Worm (Caenorhabditis elegans) whole organism, young adult: Measurements from ENCODE around the gene algn-11.
A peak's percentile ranks its signal among the peaks of the same experiment; 100 is the strongest.

Experiments
- B0019.2 ChIP-seq: fragments of 200-800 bp; sonication (Bioruptor generic); conservative IDR thresholded peaks from 2 replicates; pipeline ENCODE4 v1.3.6; 2022; ENCODE audit warnings: missing genetic modification reagents, missing genetic modification characterization, missing compliant biosample characterization
- B0336.3 ChIP-seq: fragments of 200-800 bp; sonication (Bioruptor generic); IDR thresholded peaks from 2 replicates; pipeline ENCODE4 v1.3.6; 2022; ENCODE audit warnings: missing genetic modification characterization, missing compliant biosample characterization
- F10E7.11 ChIP-seq: sonication (generic microtip); optimal IDR thresholded peaks from 2 replicates; lab custom pipeline; 2017; ENCODE audit warnings: mild to moderate bottlenecking, missing genetic modification characterization, moderate library complexity, missing compliant biosample characterization
- F23B12.7 ChIP-seq: sonication (generic microtip); optimal IDR thresholded peaks from 2 replicates; lab custom pipeline; 2017; ENCODE audit warnings: missing genetic modification characterization, mild to moderate bottlenecking, missing compliant biosample characterization, antibody characterized with exemption, moderate library complexity; ENCODE audit not compliant: insufficient read depth
- F33H1.4 ChIP-seq: fragments of 200-800 bp; sonication (Bioruptor generic); IDR thresholded peaks from 2 replicates; pipeline ENCODE4 v1.3.6; 2022; ENCODE audit warnings: missing genetic modification reagents, missing genetic modification characterization, missing compliant biosample characterization
- F39B2.1 ChIP-seq: fragments of 200-800 bp; sonication (Bioruptor generic); IDR thresholded peaks from 2 replicates; pipeline ENCODE4 v1.3.6; 2022; ENCODE audit warnings: missing genetic modification reagents, missing genetic modification characterization, missing compliant biosample characterization
- F57A8.1 ChIP-seq: fragments of 200-800 bp; sonication (Bioruptor generic); optimal IDR thresholded peaks from 2 replicates; lab custom pipeline; 2018; ENCODE audit warnings: mild to moderate bottlenecking, missing genetic modification characterization, moderate library complexity, missing compliant biosample characterization
- K11D2.4 ChIP-seq: fragments of 200-800 bp; sonication (Bioruptor generic); IDR thresholded peaks from 2 replicates; pipeline ENCODE4 v1.3.6; 2022; ENCODE audit warnings: missing genetic modification reagents, missing genetic modification characterization, missing compliant biosample characterization
- T07F8.4 ChIP-seq: sonication (generic microtip); optimal IDR thresholded peaks from 2 replicates; lab custom pipeline; 2016; ENCODE audit warnings: mild to moderate bottlenecking, missing genetic modification characterization, moderate library complexity, missing compliant biosample characterization
- Y53G8AR.9 ChIP-seq: fragments of 200-800 bp; sonication (Bioruptor generic); conservative IDR thresholded peaks from 2 replicates; pipeline ENCODE4 v1.3.6; 2022; ENCODE audit warnings: missing genetic modification reagents, missing genetic modification characterization, missing compliant biosample characterization
- ZK185.1 ChIP-seq: sonication (generic microtip); optimal IDR thresholded peaks from 2 replicates; lab custom pipeline; 2016; ENCODE audit warnings: mild to moderate bottlenecking, missing genetic modification characterization, missing compliant biosample characterization; ENCODE audit not compliant: poor library complexity, severe bottlenecking
- ama-1 ChIP-seq, 3 experiments: fragments of 150-350 bp in 1 of 3; sonication (generic microtip) in 2 of 3; optimal IDR thresholded peaks; 2 replicates each; lab custom pipeline; 2014 to 2018; ENCODE audit warnings: missing biosample characterization in 2 of 3, missing genetic modification characterization in 2 of 3, missing genetic modification reagents in 2 of 3
- aptf-2 ChIP-seq: fragments of 200-800 bp; sonication (Bioruptor generic); conservative IDR thresholded peaks from 2 replicates; pipeline ENCODE4 v1.3.6; 2022; ENCODE audit warnings: missing genetic modification reagents, missing genetic modification characterization, missing compliant biosample characterization
- cebp-2 ChIP-seq: fragments of 200-800 bp; sonication (Bioruptor generic); IDR thresholded peaks from 2 replicates; pipeline ENCODE4 v1.3.6; 2022; ENCODE audit warnings: missing genetic modification characterization, missing compliant biosample characterization
- ceh-100 ChIP-seq: fragments of 200-800 bp; sonication (Bioruptor generic); IDR thresholded peaks from 2 replicates; pipeline ENCODE4 v1.3.6; 2022; ENCODE audit warnings: missing genetic modification reagents, missing genetic modification characterization, missing compliant biosample characterization
- ceh-27 ChIP-seq: fragments of 200-800 bp; sonication (Bioruptor generic); optimal IDR thresholded peaks from 2 replicates; lab custom pipeline; 2018; ENCODE audit warnings: mild to moderate bottlenecking, missing genetic modification characterization, moderate library complexity, missing compliant biosample characterization
- fkh-3 ChIP-seq: sonication (generic microtip); optimal IDR thresholded peaks from 2 replicates; lab custom pipeline; 2016; ENCODE audit warnings: mild to moderate bottlenecking, missing genetic modification characterization, missing compliant biosample characterization
- him-1 ChIP-seq: sonication (generic microtip); optimal IDR thresholded peaks from 2 replicates; lab custom pipeline; 2016; ENCODE audit warnings: missing genotype, missing genetic modification reagents, missing genetic modification characterization, missing compliant biosample characterization
- hsf-1 ChIP-seq: fragments of 200-800 bp; sonication (Bioruptor generic); IDR thresholded peaks from 2 replicates; pipeline ENCODE4 v1.3.6; 2022; ENCODE audit warnings: missing genetic modification reagents, missing genetic modification characterization, missing compliant biosample characterization
- lin-35 ChIP-seq, 3 experiments: fragments of 150-350 bp in 2 of 3; sonication (generic microtip) in 1 of 3; optimal IDR thresholded peaks; 2 replicates each; lab custom pipeline; 2014 to 2018; ENCODE audit warnings: missing biosample characterization in 3 of 3, missing genetic modification characterization in 3 of 3, missing genetic modification reagents in 3 of 3
- lin-40 ChIP-seq: sonication (generic microtip); optimal IDR thresholded peaks from 2 replicates; lab custom pipeline; 2016; ENCODE audit warnings: missing genetic modification characterization, mild to moderate bottlenecking, missing compliant biosample characterization, missing genotype, missing genetic modification reagents
- lin-54 ChIP-seq: fragments of 200-800 bp; sonication (Bioruptor generic); optimal IDR thresholded peaks from 2 replicates; lab custom pipeline; 2018; ENCODE audit warnings: mild to moderate bottlenecking, missing genetic modification characterization, missing compliant biosample characterization
- madf-3 ChIP-seq: fragments of 200-800 bp; sonication (Bioruptor generic); IDR thresholded peaks from 2 replicates; pipeline ENCODE4 v1.3.6; 2022; ENCODE audit warnings: missing genetic modification reagents, missing genetic modification characterization, missing compliant biosample characterization
- nfya-1 ChIP-seq: sonication (generic microtip); optimal IDR thresholded peaks from 2 replicates; lab custom pipeline; 2017; ENCODE audit warnings: antibody characterized with exemption, missing compliant biosample characterization, missing genetic modification characterization, borderline replicate concordance; ENCODE audit not compliant: insufficient read depth
- pha-4 ChIP-seq: fragments of 150-350 bp; sonication (generic microtip); optimal IDR thresholded peaks from 2 replicates; lab custom pipeline; 2014; ENCODE audit warnings: missing biosample characterization, missing genetic modification reagents, missing genetic modification characterization
- rcor-1 ChIP-seq: fragments of 200-800 bp; sonication (Bioruptor generic); IDR thresholded peaks from 2 replicates; pipeline ENCODE4 v1.3.6; 2022; ENCODE audit warnings: missing genetic modification reagents, missing genetic modification characterization, missing compliant biosample characterization
- rpc-1 ChIP-seq, 2 experiments: fragments of 150-350 bp in 1 of 2; sonication (generic microtip) in 1 of 2; optimal IDR thresholded peaks; 2 replicates each; lab custom pipeline; 2014 to 2018; ENCODE audit warnings: missing biosample characterization in 1 of 2, missing genetic modification characterization in 1 of 2, missing genetic modification reagents in 1 of 2, missing genotype in 1 of 2
- snpc-1.3 ChIP-seq: sonication (generic microtip); optimal IDR thresholded peaks from 2 replicates; lab custom pipeline; 2017; ENCODE audit warnings: missing genetic modification characterization, mild to moderate bottlenecking, missing compliant biosample characterization, antibody characterized with exemption, moderate library complexity, missing genotype, missing genetic modification reagents; ENCODE audit not compliant: insufficient read depth
- ztf-18 ChIP-seq: sonication (generic microtip); optimal IDR thresholded peaks from 2 replicates; lab custom pipeline; 2016; ENCODE audit warnings: missing genotype, mild to moderate bottlenecking, missing genetic modification characterization, missing compliant biosample characterization
- ztf-22 ChIP-seq: fragments of 200-800 bp; sonication (Bioruptor generic); optimal IDR thresholded peaks from 2 replicates; lab custom pipeline; 2018; ENCODE audit warnings: mild to moderate bottlenecking, missing genetic modification characterization, moderate library complexity, missing compliant biosample characterization
- ztf-25 ChIP-seq: fragments of 200-800 bp; sonication (Bioruptor generic); IDR thresholded peaks from 2 replicates; pipeline ENCODE4 v1.3.6; 2022; ENCODE audit warnings: missing genetic modification reagents, missing genetic modification characterization, missing compliant biosample characterization
- ztf-26 ChIP-seq: sonication (generic microtip); optimal IDR thresholded peaks from 2 replicates; lab custom pipeline; 2017; ENCODE audit warnings: missing genetic modification characterization, missing compliant biosample characterization
- ztf-6 ChIP-seq: fragments of 200-800 bp; sonication (Bioruptor generic); IDR thresholded peaks from 2 replicates; pipeline ENCODE4 v1.3.6; 2022; ENCODE audit warnings: missing genetic modification reagents, missing genetic modification characterization, missing compliant biosample characterization

algn-11 gene

ce11 chrIII:7304961-7305648 lies 14.7 kb upstream of the algn-11 start:
- TF ChIP-seq ztf-25 (GFP tag; lab: Robert Waterston, UW) (no peak), K11D2.4 (peak; percentile 47; the same call in 1 of the 2 replicates), ceh-100 (GFP tag; lab: Robert Waterston, UW) (no peak), F33H1.4 (no peak), rcor-1 (no peak), lin-35 (GFP tag; optimal IDR thresholded peaks at IDR 0.05; lab: Kevin White, UChicago) (no peak), lin-54 (GFP tag; lab: Kevin White, UChicago) (no peak), ztf-26 (tag; lab: Kevin White, UChicago) (peak; percentile 74), ama-1 (optimal IDR thresholded peaks at IDR 0.05; lab: Kevin White, UChicago) (no peak), ama-1 (GFP tag; optimal IDR thresholded peaks at IDR 0.05; lab: Kevin White, UChicago) (no peak), F23B12.7 (tag; lab: Kevin White, UChicago) (no peak), lin-40 (tag; lab: Kevin White, UChicago) (peak; percentile 14)

- TF ChIP-seq cebp-2 (GFP tag; lab: Robert Waterston, UW) (no peak), aptf-2 (GFP tag; lab: Robert Waterston, UW) (no peak), fkh-3 (tag; lab: Kevin White, UChicago) (no peak), F39B2.1 (GFP tag; lab: Robert Waterston, UW) (no peak), rpc-1 (optimal IDR thresholded peaks at IDR 0.05; lab: Kevin White, UChicago) (no peak), rpc-1 (tag; optimal IDR thresholded peaks at IDR 0.05; lab: Kevin White, UChicago) (no peak), snpc-1.3 (no peak), pha-4 (tag; lab: Kevin White, UChicago) (no peak), ZK185.1 (tag; lab: Kevin White, UChicago) (no peak), ztf-18 (tag; lab: Kevin White, UChicago) (no peak), B0019.2 (GFP tag; lab: Robert Waterston, UW) (no peak), madf-3 (GFP tag; lab: Robert Waterston, UW) (no peak), lin-35 (GFP tag; optimal IDR thresholded peaks at IDR 0.05; lab: Kevin White, UChicago) (no peak), ama-1 (optimal IDR thresholded peaks at IDR 0.05; lab: Kevin White, UChicago) (no peak), ama-1 (GFP tag; optimal IDR thresholded peaks at IDR 0.05; lab: Kevin White, UChicago) (no peak), ztf-6 (GFP tag; lab: Robert Waterston, UW) (no peak), ztf-22 (GFP tag; lab: Kevin White, UChicago) (no peak), him-1 (no peak), F10E7.11 (tag; lab: Kevin White, UChicago) (no peak)
Measured at ce11 chrIII:7301668-7302067, 11.3 kb upstream of the algn-11 start.

- no peak for TF ChIP-seq T07F8.4 (tag; lab: Kevin White, UChicago)
- TF ChIP-seq ceh-27 (GFP tag; lab: Kevin White, UChicago), result peak; percentile 69
- TF ChIP-seq hsf-1 (GFP tag; lab: Robert Waterston, UW), result no peak
- TF ChIP-seq Y53G8AR.9 (GFP tag; lab: Robert Waterston, UW), result no peak
- no peak for TF ChIP-seq B0336.3 (GFP tag; lab: Robert Waterston, UW)
- TF ChIP-seq, all 124 proteins: peak for 1
Measured at ce11 chrIII:7300763-7301162, 10.4 kb upstream of the algn-11 start.

ce11 chrIII:7300169-7300568 lies 9.8 kb upstream of the algn-11 start:
- TF ChIP-seq nfya-1 (tag; lab: Kevin White, UChicago) (no peak), lin-40 (tag; lab: Kevin White, UChicago) (peak; percentile 7), F57A8.1 (GFP tag; lab: Kevin White, UChicago) (no peak), ztf-26 (tag; lab: Kevin White, UChicago) (peak; percentile 18)
